Fruit fly (Drosophila melanogaster) whole organism, embryonic: ENCODE results near the gene Edg91.

Experiments
- Adf1 ChIP-seq: fragments of 200-800 bp; sonication (Bioruptor generic); IDR thresholded peaks from 2 replicates; pipeline ENCODE4 v1.3.6; 2022; ENCODE audit warnings: missing biosample characterization, missing genetic modification characterization
- Antp ChIP-seq: fragments of 200-800 bp; sonication (Bioruptor generic); optimal IDR thresholded peaks from 3 replicates; lab custom pipeline; 2016; ENCODE audit warnings: missing biosample characterization, missing genetic modification characterization
- B-H1 ChIP-seq: fragments of 200-800 bp; sonication (Bioruptor generic); IDR thresholded peaks from 3 replicates; pipeline ENCODE4 v1.3.6; 2022; ENCODE audit warnings: missing biosample characterization, missing genetic modification characterization
- BtbVII ChIP-seq: fragments of 200-800 bp; sonication (Bioruptor generic); optimal IDR thresholded peaks from 3 replicates; lab custom pipeline; 2017; ENCODE audit warnings: missing biosample characterization, mild to moderate bottlenecking, missing genetic modification characterization
- CG12104 ChIP-seq: fragments of 200-800 bp; sonication (Bioruptor generic); optimal IDR thresholded peaks from 3 replicates; lab custom pipeline; 2016; ENCODE audit warnings: missing biosample characterization, missing genetic modification characterization
- CG14965 ChIP-seq: fragments of 200-800 bp; sonication (Bioruptor generic); optimal IDR thresholded peaks from 2 replicates; lab custom pipeline; 2016; ENCODE audit warnings: missing biosample characterization, missing genetic modification characterization, borderline replicate concordance
- CG15269 ChIP-seq: fragments of 200-800 bp; sonication (Bioruptor generic); optimal IDR thresholded peaks from 2 replicates; lab custom pipeline; 2018; ENCODE audit warnings: missing biosample characterization, mild to moderate bottlenecking, missing genetic modification characterization, moderate library complexity
- CG15514 ChIP-seq: fragments of 200-800 bp; sonication (Bioruptor generic); optimal IDR thresholded peaks from 3 replicates; lab custom pipeline; 2017; ENCODE audit warnings: missing biosample characterization, missing genetic modification characterization, mild to moderate bottlenecking, moderate library complexity, missing genetic modification reagents
- CG16863 ChIP-seq: fragments of 200-800 bp; sonication (Bioruptor generic); optimal IDR thresholded peaks from 3 replicates; lab custom pipeline; 2016; ENCODE audit warnings: missing biosample characterization, missing genetic modification characterization
- CG17385 ChIP-seq: fragments of 200-800 bp; sonication (Bioruptor generic); optimal IDR thresholded peaks from 3 replicates; lab custom pipeline; 2018; ENCODE audit warnings: missing biosample characterization, mild to moderate bottlenecking, missing genetic modification characterization
- CG2116 ChIP-seq: fragments of 200-800 bp; sonication (Bioruptor generic); optimal IDR thresholded peaks from 3 replicates; lab custom pipeline; 2018; ENCODE audit warnings: missing biosample characterization, mild to moderate bottlenecking, missing genetic modification characterization
- CG31365 ChIP-seq: fragments of 200-800 bp; sonication (Bioruptor generic); optimal IDR thresholded peaks from 2 replicates; lab custom pipeline; 2018; ENCODE audit warnings: missing biosample characterization, mild to moderate bottlenecking, missing genetic modification characterization
- CG3726 ChIP-seq: fragments of 200-800 bp; sonication (Bioruptor generic); IDR thresholded peaks from 3 replicates; pipeline ENCODE4, ENCODE4 v1.3.6; 2022; ENCODE audit warnings: missing biosample characterization, missing genetic modification characterization
- CG4707 ChIP-seq: fragments of 200-800 bp; sonication (Bioruptor generic); optimal IDR thresholded peaks from 2 replicates; lab custom pipeline; 2018; ENCODE audit warnings: missing biosample characterization, mild to moderate bottlenecking, missing genetic modification characterization, moderate library complexity
- CG5953 ChIP-seq: fragments of 200-800 bp; sonication (Bioruptor generic); IDR thresholded peaks from 2 replicates; pipeline ENCODE4 v1.3.6; 2022; ENCODE audit warnings: missing biosample characterization, missing genetic modification characterization
- CG8765 ChIP-seq: fragments of 200-800 bp; sonication (Bioruptor generic); IDR thresholded peaks from 2 replicates; pipeline ENCODE4 v1.3.6; 2022; ENCODE audit warnings: missing biosample characterization, missing genetic modification characterization
- Deaf1 ChIP-seq: fragments of 200-800 bp; optimal IDR thresholded peaks from 3 replicates; lab custom pipeline; 2019; ENCODE audit warnings: missing biosample characterization, mild to moderate bottlenecking, missing genetic modification characterization, moderate library complexity
- Doc2 ChIP-seq: fragments of 200-800 bp; sonication (Bioruptor generic); IDR thresholded peaks from 2 replicates; pipeline ENCODE4 v1.3.6; 2022; ENCODE audit warnings: missing biosample characterization, missing genetic modification characterization
- Hey ChIP-seq: fragments of 200-800 bp; sonication (Bioruptor generic); optimal IDR thresholded peaks from 3 replicates; lab custom pipeline; 2018; ENCODE audit warnings: missing biosample characterization, mild to moderate bottlenecking, missing genetic modification characterization
- Hsf ChIP-seq: fragments of 200-800 bp; sonication (Bioruptor generic); optimal IDR thresholded peaks from 3 replicates; lab custom pipeline; 2016; ENCODE audit warnings: missing biosample characterization, missing genetic modification characterization
- MESR4 ChIP-seq: fragments of 200-800 bp; sonication (Bioruptor generic); optimal IDR thresholded peaks from 2 replicates; lab custom pipeline; 2018; ENCODE audit warnings: missing biosample characterization, mild to moderate bottlenecking, missing genetic modification characterization, moderate library complexity
- Nf-YA ChIP-seq: fragments of 200-800 bp; sonication (Bioruptor generic); IDR thresholded peaks from 2 replicates; pipeline ENCODE4 v1.3.6; 2022; ENCODE audit warnings: missing biosample characterization, missing genetic modification characterization
- Sox102F ChIP-seq: fragments of 200-800 bp; sonication (Bioruptor generic); optimal IDR thresholded peaks from 2 replicates; lab custom pipeline; 2018; ENCODE audit warnings: missing biosample characterization, mild to moderate bottlenecking, missing genetic modification characterization, moderate library complexity
- Usf ChIP-seq: fragments of 200-800 bp; sonication (Bioruptor generic); optimal IDR thresholded peaks from 2 replicates; lab custom pipeline; 2017; ENCODE audit warnings: missing genotype, missing biosample characterization, missing genetic modification characterization
- Vsx1 ChIP-seq: fragments of 200-800 bp; sonication (Bioruptor generic); optimal IDR thresholded peaks from 2 replicates; lab custom pipeline; 2017; ENCODE audit warnings: missing biosample characterization, mild to moderate bottlenecking, missing genetic modification characterization, missing genetic modification reagents
- ab ChIP-seq: fragments of 200-800 bp; sonication (Bioruptor generic); optimal IDR thresholded peaks from 2 replicates; lab custom pipeline; 2016; ENCODE audit warnings: missing biosample characterization, missing genetic modification characterization
- abd-A ChIP-seq: fragments of 200-800 bp; sonication (Bioruptor generic); optimal IDR thresholded peaks from 3 replicates; lab custom pipeline; 2019; ENCODE audit warnings: missing biosample characterization, mild to moderate bottlenecking, missing genetic modification characterization, moderate library complexity
- az2 ChIP-seq: fragments of 200-800 bp; sonication (Bioruptor generic); optimal IDR thresholded peaks from 3 replicates; lab custom pipeline; 2016; ENCODE audit warnings: missing biosample characterization, missing genetic modification characterization
- bab2 ChIP-seq: fragments of 200-800 bp; sonication (Bioruptor generic); optimal IDR thresholded peaks from 2 replicates; lab custom pipeline; 2016; ENCODE audit warnings: missing biosample characterization, missing genetic modification characterization
- bbx ChIP-seq: fragments of 200-800 bp; sonication (Bioruptor generic); IDR thresholded peaks from 2 replicates; pipeline ENCODE4 v1.3.6; 2022; ENCODE audit warnings: missing biosample characterization, missing genetic modification characterization; ENCODE audit not compliant: partially characterized antibody
- bowl ChIP-seq: fragments of 200-800 bp; sonication (Bioruptor generic); IDR thresholded peaks from 2 replicates; pipeline ENCODE4 v1.3.6; 2022; ENCODE audit warnings: missing biosample characterization, missing genetic modification characterization
- chinmo ChIP-seq: fragments of 200-800 bp; sonication (Bioruptor generic); IDR thresholded peaks from 4 replicates; pipeline ENCODE4 v1.3.6; 2022; ENCODE audit warnings: missing biosample characterization, missing genetic modification characterization; ENCODE audit not compliant: partially characterized antibody
- corto ChIP-seq: fragments of 200-800 bp; sonication (Bioruptor generic); optimal IDR thresholded peaks from 2 replicates; lab custom pipeline; 2016; ENCODE audit warnings: missing biosample characterization, mild to moderate bottlenecking, missing genetic modification characterization, moderate library complexity
- dimm ChIP-seq: fragments of 200-800 bp; sonication (Bioruptor generic); IDR thresholded peaks from 2 replicates; pipeline ENCODE4 v1.3.6; 2022; ENCODE audit warnings: missing biosample characterization, missing genetic modification characterization
- disco-r ChIP-seq: fragments of 200-800 bp; sonication (Bioruptor generic); optimal IDR thresholded peaks from 2 replicates; lab custom pipeline; 2016; ENCODE audit warnings: missing biosample characterization, missing genetic modification characterization
- ems ChIP-seq: fragments of 200-800 bp; sonication (Bioruptor generic); optimal IDR thresholded peaks from 3 replicates; lab custom pipeline; 2016; ENCODE audit warnings: missing biosample characterization, missing genetic modification characterization
- exex ChIP-seq: fragments of 200-800 bp; sonication (Bioruptor generic); optimal IDR thresholded peaks from 4 replicates; lab custom pipeline; 2018; ENCODE audit warnings: missing biosample characterization, mild to moderate bottlenecking, missing genetic modification characterization, moderate library complexity
- fd102C ChIP-seq: fragments of 200-800 bp; sonication (Bioruptor generic); optimal IDR thresholded peaks from 2 replicates; lab custom pipeline; 2018; ENCODE audit warnings: missing biosample characterization, mild to moderate bottlenecking, missing genetic modification characterization, moderate library complexity
- gfzf ChIP-seq: fragments of 200-800 bp; sonication (Bioruptor generic); optimal IDR thresholded peaks from 2 replicates; lab custom pipeline; 2016; ENCODE audit warnings: missing biosample characterization, mild to moderate bottlenecking, missing genetic modification characterization, moderate library complexity
- her ChIP-seq: fragments of 200-800 bp; sonication (Bioruptor generic); optimal IDR thresholded peaks from 2 replicates; lab custom pipeline; 2016; ENCODE audit warnings: missing biosample characterization, missing genetic modification characterization
- knrl ChIP-seq: fragments of 200-800 bp; sonication (Bioruptor generic); IDR thresholded peaks from 3 replicates; pipeline ENCODE4 v1.3.6; 2022; ENCODE audit warnings: missing biosample characterization, missing genetic modification characterization; ENCODE audit not compliant: partially characterized antibody
- lbe ChIP-seq: fragments of 200-800 bp; sonication (Bioruptor generic); optimal IDR thresholded peaks from 2 replicates; lab custom pipeline; 2016; ENCODE audit warnings: missing biosample characterization, mild to moderate bottlenecking, missing genetic modification characterization
- mld ChIP-seq: fragments of 200-800 bp; sonication (Bioruptor generic); IDR thresholded peaks from 3 replicates; pipeline ENCODE4 v1.3.6; 2022; ENCODE audit warnings: missing biosample characterization, missing genetic modification characterization; ENCODE audit not compliant: partially characterized antibody
- repo ChIP-seq: fragments of 200-800 bp; sonication (Bioruptor generic); optimal IDR thresholded peaks from 2 replicates; lab custom pipeline; 2016; ENCODE audit warnings: missing biosample characterization, missing genetic modification characterization
- row ChIP-seq: fragments of 200-800 bp; sonication (Bioruptor generic); IDR thresholded peaks from 3 replicates; pipeline ENCODE4 v1.3.6; 2022; ENCODE audit warnings: missing biosample characterization, missing genetic modification characterization
- salm ChIP-seq: fragments of 200-800 bp; sonication (Bioruptor generic); optimal IDR thresholded peaks from 2 replicates; lab custom pipeline; 2018; ENCODE audit warnings: missing biosample characterization, mild to moderate bottlenecking, missing genetic modification characterization
- scrt ChIP-seq: fragments of 200-800 bp; sonication (Bioruptor generic); optimal IDR thresholded peaks from 2 replicates; lab custom pipeline; 2018; ENCODE audit warnings: missing biosample characterization, mild to moderate bottlenecking, missing genetic modification characterization, moderate library complexity
- sens-2 ChIP-seq: fragments of 200-800 bp; sonication (Bioruptor generic); IDR thresholded peaks from 2 replicates; pipeline ENCODE4 v1.3.6; 2022; ENCODE audit warnings: missing biosample characterization, missing genetic modification characterization
- tio ChIP-seq: fragments of 200-800 bp; sonication (Bioruptor generic); optimal IDR thresholded peaks from 2 replicates; lab custom pipeline; 2017; ENCODE audit warnings: missing biosample characterization, missing genetic modification characterization, inconsistent platforms

Edg91 gene

DNA sequence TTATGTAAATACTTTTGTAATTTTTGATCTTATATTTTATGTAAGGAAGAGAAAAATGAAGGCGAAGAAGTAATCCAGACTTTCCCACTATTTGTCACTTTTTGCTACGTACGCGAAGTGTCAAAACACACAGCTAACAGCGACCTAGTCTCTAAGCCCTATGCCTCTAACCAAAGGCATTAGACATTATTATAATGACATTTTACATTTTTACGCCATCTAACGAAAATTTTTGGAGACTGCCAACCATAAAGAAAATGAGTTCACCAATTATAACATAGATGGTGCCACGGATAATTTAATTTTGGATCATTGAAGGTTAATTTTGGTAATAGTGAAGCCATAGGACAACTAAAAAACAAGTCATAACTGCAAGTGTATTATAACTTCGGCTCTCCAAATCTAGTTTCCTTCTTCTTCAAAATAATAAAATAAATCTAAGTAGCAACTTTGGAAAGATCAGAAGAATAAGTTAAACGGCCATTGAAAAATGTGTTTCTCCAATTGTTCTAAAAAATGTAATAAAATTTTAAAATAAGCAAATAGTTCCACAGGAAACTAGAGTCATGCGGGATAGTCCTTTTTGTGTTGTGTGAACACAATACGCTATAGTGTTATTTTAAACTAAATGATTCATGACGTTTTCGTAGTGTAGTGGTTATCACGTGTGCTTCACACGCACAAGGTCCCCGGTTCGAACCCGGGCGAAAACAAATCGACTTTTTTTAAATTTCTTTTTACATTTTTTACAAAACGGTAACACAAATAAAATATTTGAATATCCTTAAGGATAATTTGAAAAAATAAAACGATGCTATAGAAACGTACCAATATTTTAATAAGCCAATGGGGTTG is 6.0 kb upstream of the Edg91 start (continued):
- TF ChIP-seq Sox102F (GFP tag; lab: Kevin White, UChicago) (no peak), gfzf (GFP tag; lab: Kevin White, UChicago) (peak; percentile 2), chinmo (peak; percentile 58; the same call in 1 of the 4 replicates), bab2 (peak; percentile 32), ab (no peak), tio (GFP tag; lab: Kevin White, UChicago) (no peak), CG12104 (GFP tag; lab: Kevin White, UChicago) (no peak), CG17385 (no peak), disco-r (GFP tag; lab: Kevin White, UChicago) (peak; percentile 7), row (no peak), her (GFP tag; lab: Kevin White, UChicago) (no peak), ems (GFP tag; lab: Kevin White, UChicago) (no peak), CG2116 (GFP tag; lab: Kevin White, UChicago) (no peak), CG5953 (no peak), Deaf1 (no peak), az2 (GFP tag; lab: Kevin White, UChicago) (no peak), CG3726 (GFP tag; lab: Robert Waterston, UW) (no peak), lbe (GFP tag; lab: Kevin White, UChicago) (no peak), CG8765 (no peak), Nf-YA (no peak), repo (no peak), fd102C (GFP tag; lab: Kevin White, UChicago) (no peak), abd-A (peak; percentile 66), bowl (GFP tag; lab: Robert Waterston, UW) (no peak), CG4707 (GFP tag; lab: Kevin White, UChicago) (no peak), sens-2 (GFP tag; lab: Robert Waterston, UW) (no peak), Doc2 (GFP tag; lab: Robert Waterston, UW) (no peak), Adf1 (no peak), corto (GFP tag; lab: Kevin White, UChicago) (no peak), scrt (GFP tag; lab: Kevin White, UChicago) (peak; percentile 14), bbx (GFP tag; lab: Robert Waterston, UW) (peak; percentile 70), Vsx1 (no peak), MESR4 (GFP tag; lab: Kevin White, UChicago) (no peak), B-H1 (GFP tag; lab: Robert Waterston, UW) (no peak), exex (tag; lab: Kevin White, UChicago) (peak; percentile 46), Hsf (GFP tag; lab: Kevin White, UChicago) (peak; percentile 20), knrl (GFP tag; lab: Robert Waterston, UW) (peak; percentile 20; the same call in 1 of the 3 replicates), CG15269 (tag; lab: Kevin White, UChicago) (peak; percentile 21), dimm (no peak), CG15514 (no peak), Hey (no peak), Usf (GFP tag; lab: Kevin White, UChicago) (no peak), CG14965 (GFP tag; lab: Kevin White, UChicago) (no peak), mld (GFP tag; lab: Robert Waterston, UW) (no peak; the same call in 1 of the 3 replicates), CG31365 (tag; lab: Kevin White, UChicago) (peak; percentile 44), salm (no peak), BtbVII (GFP tag; lab: Kevin White, UChicago) (no peak), Antp (GFP tag; lab: Kevin White, UChicago) (peak; percentile 3), CG16863 (no peak)
